Worm (Caenorhabditis elegans) whole organism, L4 larva: ENCODE measurements around the gene grd-13.
"Not testable (repeated sequence)": the region's sequence is repeated elsewhere in the genome, so short reads cannot be mapped to it uniquely, and the experiment has no call there.

Source experiments
- D1046.2 ChIP-seq: fragments of 200-800 bp; sonication (Bioruptor generic); IDR thresholded peaks from 2 replicates; pipeline ENCODE4 v1.3.6; 2022; ENCODE audit warnings: missing genetic modification characterization, missing compliant biosample characterization
- F49E8.2 ChIP-seq: sonication (generic microtip); optimal IDR thresholded peaks from 2 replicates; lab custom pipeline; 2016; ENCODE audit warnings: missing compliant biosample characterization, mild to moderate bottlenecking, missing genetic modification characterization, borderline replicate concordance
- R02D3.7 ChIP-seq: fragments of 150-350 bp; sonication (generic microtip); optimal IDR thresholded peaks from 3 replicates; lab custom pipeline; 2014; ENCODE audit warnings: missing biosample characterization, missing genetic modification characterization
- T20F7.1 ChIP-seq: fragments of 200-800 bp; sonication (Bioruptor generic); optimal IDR thresholded peaks from 2 replicates; lab custom pipeline; 2018; ENCODE audit warnings: mild to moderate bottlenecking, missing genetic modification characterization, missing compliant biosample characterization
- Y105C5A.15 ChIP-seq: fragments of 200-800 bp; sonication (Bioruptor generic); IDR thresholded peaks from 2 replicates; pipeline ENCODE4 v1.3.6; 2022; ENCODE audit warnings: missing genetic modification characterization, missing compliant biosample characterization
- Y48G9A.11 ChIP-seq: fragments of 200-800 bp; sonication (Bioruptor generic); IDR thresholded peaks from 2 replicates; pipeline ENCODE4 v1.3.6; 2022; ENCODE audit warnings: missing genetic modification reagents, missing genetic modification characterization, missing compliant biosample characterization
- ZK546.5 ChIP-seq, 2 experiments: sonication (generic microtip); optimal IDR thresholded peaks; 2 replicates each; lab custom pipeline; 2017; ENCODE audit warnings: missing biosample characterization in 2 of 2, missing genetic modification characterization in 2 of 2
- ama-1 ChIP-seq: fragments of 150-350 bp; optimal IDR thresholded peaks from 2 replicates; lab custom pipeline; 2014; ENCODE audit warnings: inconsistent platforms, mixed read lengths
- arid-1 ChIP-seq: fragments of 200-800 bp; sonication (Bioruptor generic); conservative IDR thresholded peaks from 2 replicates; pipeline ENCODE4 v1.3.6; 2022; ENCODE audit warnings: missing genetic modification reagents, missing genetic modification characterization, missing compliant biosample characterization
- attf-4 ChIP-seq: sonication (generic microtip); optimal IDR thresholded peaks from 3 replicates; lab custom pipeline; 2017; ENCODE audit warnings: missing biosample characterization, missing genetic modification characterization
- ceh-62 ChIP-seq: sonication (generic microtip); optimal IDR thresholded peaks from 2 replicates; lab custom pipeline; 2017; ENCODE audit warnings: missing biosample characterization, missing genetic modification characterization
- ctbp-1 ChIP-seq: fragments of 200-800 bp; sonication (Bioruptor generic); IDR thresholded peaks from 2 replicates; pipeline ENCODE4 v1.3.6; 2022; ENCODE audit warnings: missing genetic modification reagents, missing genetic modification characterization, missing compliant biosample characterization
- daf-16 ChIP-seq, 3 experiments: sonication (generic microtip); optimal IDR thresholded peaks; 2 replicates each; lab custom pipeline; 2016 to 2017; ENCODE audit warnings: missing genetic modification characterization in 3 of 3, missing genetic modification reagents in 3 of 3, mild to moderate bottlenecking in 2 of 3, missing compliant biosample characterization in 2 of 3, missing biosample characterization in 1 of 3, moderate library complexity in 1 of 3
- daf-8 ChIP-seq: fragments of 200-800 bp; sonication (Bioruptor generic); IDR thresholded peaks from 2 replicates; pipeline ENCODE4 v1.3.6; 2022; ENCODE audit warnings: missing genetic modification characterization, missing compliant biosample characterization
- dmd-6 ChIP-seq: fragments of 200-800 bp; sonication (Bioruptor generic); IDR thresholded peaks from 2 replicates; pipeline ENCODE4 v1.3.6; 2022; ENCODE audit warnings: missing genetic modification reagents, missing genetic modification characterization, missing compliant biosample characterization
- dmd-8 ChIP-seq: fragments of 200-800 bp; sonication (Bioruptor generic); IDR thresholded peaks from 2 replicates; pipeline ENCODE4 v1.3.6; 2022; ENCODE audit warnings: missing genetic modification characterization, missing compliant biosample characterization
- dmd-9 ChIP-seq: fragments of 200-800 bp; sonication (Bioruptor generic); IDR thresholded peaks from 2 replicates; pipeline ENCODE4 v1.3.6; 2022; ENCODE audit warnings: missing genetic modification reagents, missing genetic modification characterization, missing compliant biosample characterization
- dve-1 ChIP-seq: sonication (generic microtip); optimal IDR thresholded peaks from 2 replicates; lab custom pipeline; 2017; ENCODE audit warnings: antibody characterized with exemption, mild to moderate bottlenecking, missing genetic modification characterization, missing compliant biosample characterization; ENCODE audit not compliant: insufficient read depth
- egl-43 ChIP-seq: fragments of 200-800 bp; sonication (Bioruptor generic); IDR thresholded peaks from 2 replicates; pipeline ENCODE4 v1.3.6; 2022; ENCODE audit warnings: missing genetic modification reagents, missing genetic modification characterization, missing compliant biosample characterization
- fos-1 ChIP-seq: fragments of 150-350 bp; optimal IDR thresholded peaks from 2 replicates; lab custom pipeline; 2014; ENCODE audit warnings: missing biosample characterization, missing genetic modification characterization
- gei-8 ChIP-seq: fragments of 200-800 bp; sonication (Bioruptor generic); optimal IDR thresholded peaks from 2 replicates; lab custom pipeline; 2018; ENCODE audit warnings: mild to moderate bottlenecking, missing genetic modification characterization, missing compliant biosample characterization
- lin-29 ChIP-seq: fragments of 200-800 bp; sonication (Bioruptor generic); IDR thresholded peaks from 2 replicates; pipeline ENCODE4 v1.3.6; 2022; ENCODE audit warnings: missing genetic modification reagents, missing genetic modification characterization, missing compliant biosample characterization
- madf-9 ChIP-seq: fragments of 200-800 bp; sonication (Bioruptor generic); conservative IDR thresholded peaks from 2 replicates; pipeline ENCODE4 v1.3.6; 2022; ENCODE audit warnings: missing genetic modification reagents, missing genetic modification characterization, missing compliant biosample characterization
- mes-2 ChIP-seq: sonication (generic microtip); optimal IDR thresholded peaks from 2 replicates; lab custom pipeline; 2016; ENCODE audit warnings: missing genotype, mild to moderate bottlenecking, missing genetic modification characterization, missing compliant biosample characterization; ENCODE audit not compliant: poor library complexity, severe bottlenecking
- nhr-102 ChIP-seq: sonication (generic microtip); optimal IDR thresholded peaks from 2 replicates; lab custom pipeline; 2016; ENCODE audit warnings: mild to moderate bottlenecking, missing genetic modification characterization, moderate library complexity, missing compliant biosample characterization
- nhr-11 ChIP-seq: fragments of 150-350 bp; optimal IDR thresholded peaks from 2 replicates; lab custom pipeline; 2014; ENCODE audit warnings: missing biosample characterization, missing genetic modification characterization
- nhr-111 ChIP-seq: fragments of 200-800 bp; sonication (Bioruptor generic); optimal IDR thresholded peaks from 2 replicates; lab custom pipeline; 2018; ENCODE audit warnings: mild to moderate bottlenecking, missing genetic modification characterization, missing compliant biosample characterization
- nhr-41 ChIP-seq: fragments of 200-800 bp; sonication (Bioruptor generic); IDR thresholded peaks from 2 replicates; pipeline ENCODE4 v1.3.6; 2022; ENCODE audit warnings: missing genetic modification reagents, missing genetic modification characterization, missing compliant biosample characterization
- pha-4 ChIP-seq, 2 experiments: fragments of 150-350 bp in 1 of 2; fragments of 200-800 bp in 1 of 2; sonication (Bioruptor generic) in 1 of 2; IDR thresholded peaks in 1 of 2; optimal IDR thresholded peaks in 1 of 2; 2 replicates each; pipeline versions ENCODE4 v1.3.6 to Lab custom; 2014 to 2022; ENCODE audit warnings: missing genetic modification characterization in 2 of 2, missing genetic modification reagents in 2 of 2, missing biosample characterization in 1 of 2, missing compliant biosample characterization in 1 of 2
- pqm-1 ChIP-seq: sonication (generic microtip); optimal IDR thresholded peaks from 2 replicates; lab custom pipeline; 2017; ENCODE audit warnings: missing biosample characterization, missing genetic modification characterization
- saeg-2 ChIP-seq: fragments of 200-800 bp; sonication (Bioruptor generic); IDR thresholded peaks from 2 replicates; pipeline ENCODE4 v1.3.6; 2022; ENCODE audit warnings: missing genetic modification reagents, missing genetic modification characterization, missing compliant biosample characterization
- sdz-12 ChIP-seq: fragments of 200-800 bp; sonication (Bioruptor generic); optimal IDR thresholded peaks from 2 replicates; lab custom pipeline; 2018; ENCODE audit warnings: mild to moderate bottlenecking, missing genetic modification characterization, missing compliant biosample characterization
- spr-3 ChIP-seq: fragments of 200-800 bp; sonication (Bioruptor generic); optimal IDR thresholded peaks from 2 replicates; lab custom pipeline; 2018; ENCODE audit warnings: mild to moderate bottlenecking, missing genetic modification characterization, missing compliant biosample characterization
- unc-62 ChIP-seq, 3 experiments: fragments of 150-350 bp in 1 of 3; sonication (generic microtip); optimal IDR thresholded peaks in 2 of 3; peaks in 1 of 3; 1 replicate in 1 of 3; 2 replicates in 2 of 3; lab custom pipeline; 2014 to 2017; ENCODE audit warnings: missing biosample characterization in 3 of 3, missing genetic modification characterization in 3 of 3, missing genetic modification reagents in 3 of 3, missing genotype in 1 of 3
- ztf-11 ChIP-seq: fragments of 150-350 bp; optimal IDR thresholded peaks from 2 replicates; lab custom pipeline; 2014; ENCODE audit warnings: missing biosample characterization, missing genetic modification characterization

grd-13 gene

ce11 chrIV:3433387-3433786 lies 4.7 kb upstream of the grd-13 start, which contains the start of gene C04C3.7:
C04C3.7 (minus strand) TSS chrIV:3433487.
- not testable (repeated sequence) for TF ChIP-seq T20F7.1; Y48G9A.11; D1046.2 (GFP tag; lab: Robert Waterston, UW)
- TF ChIP-seq, all 104 proteins: peak for 0; not testable (repeated sequence) for 104

- TF ChIP-seq lin-29 (GFP tag; lab: Robert Waterston, UW) (no peak), dmd-9 (GFP tag; lab: Robert Waterston, UW) (no peak), attf-4 (tag; lab: Kevin White, UChicago) (no peak), ceh-62 (tag; lab: Kevin White, UChicago) (no peak), dmd-6 (GFP tag; lab: Robert Waterston, UW) (no peak), ztf-11 (tag; lab: Kevin White, UChicago) (no peak), nhr-102 (tag; lab: Kevin White, UChicago) (no peak), ctbp-1 (GFP tag; lab: Robert Waterston, UW) (no peak), arid-1 (GFP tag; lab: Robert Waterston, UW) (no peak), ZK546.5 (tag; optimal IDR thresholded peaks at IDR 0.05; lab: Kevin White, UChicago) (no peak), dve-1 (tag; lab: Kevin White, UChicago) (no peak), pqm-1 (tag; lab: Kevin White, UChicago) (no peak), nhr-111 (GFP tag; lab: Kevin White, UChicago) (no peak), nhr-41 (GFP tag; lab: Robert Waterston, UW) (no peak), ama-1 (lab: Kevin White, UChicago) (no peak), nhr-11 (tag; lab: Kevin White, UChicago) (no peak), gei-8 (GFP tag; lab: Kevin White, UChicago) (no peak), dmd-8 (no peak), F49E8.2 (tag; lab: Kevin White, UChicago) (no peak)
Observed at ce11 chrIV:3436021-3436420, 2.1 kb upstream of the grd-13 start, which contains the start of gene srz-32. srz-32 (plus strand) TSS chrIV:3436321.

- no peak for TF ChIP-seq sdz-12
- no peak for TF ChIP-seq daf-16 (GFP tag; optimal IDR thresholded peaks at IDR 0.05; lab: Kevin White, UChicago)
- TF ChIP-seq daf-16 (tag; optimal IDR thresholded peaks at IDR 0.05; lab: Kevin White, UChicago): no peak
- TF ChIP-seq madf-9 (GFP tag; lab: Robert Waterston, UW): no peak
- TF ChIP-seq saeg-2 (GFP tag; lab: Robert Waterston, UW): no peak
- no peak for TF ChIP-seq R02D3.7
- no peak for TF ChIP-seq pqm-1 (tag; lab: Kevin White, UChicago)
- TF ChIP-seq Y105C5A.15: no peak
- TF ChIP-seq fos-1: no peak
- TF ChIP-seq attf-4 (tag; lab: Kevin White, UChicago): no peak
- TF ChIP-seq egl-43 (GFP tag; lab: Robert Waterston, UW): no peak
- TF ChIP-seq mes-2 (tag; lab: Kevin White, UChicago): no peak
- no peak for TF ChIP-seq spr-3 (GFP tag; lab: Kevin White, UChicago)
- TF ChIP-seq unc-62 (GFP tag; optimal IDR thresholded peaks at IDR 0.05 in 1 of 2; lab: Kevin White, UChicago): no peak
- no peak for TF ChIP-seq unc-62 (tag; optimal IDR thresholded peaks at IDR 0.05; lab: Kevin White, UChicago)
- no peak for TF ChIP-seq daf-8
- TF ChIP-seq pha-4 (GFP tag; IDR thresholded peaks at IDR 0.05; lab: Robert Waterston, UW): no peak
- no peak for TF ChIP-seq pha-4 (tag; optimal IDR thresholded peaks at IDR 0.05; lab: Kevin White, UChicago)
Observed at ce11 chrIV:3439354-3439753, 1.2 kb downstream of the grd-13 start, which contains the start of gene grd-3. grd-3 (plus strand) TSS chrIV:3439655.
